Fruit fly (Drosophila melanogaster) whole organism, embryonic: Measurements from ENCODE around the gene Cyp310a1.

Experiments
- Abd-B ChIP-seq: fragments of 200-800 bp; sonication (Bioruptor generic); optimal IDR thresholded peaks from 2 replicates; lab custom pipeline; 2018; ENCODE audit warnings: missing biosample characterization, mild to moderate bottlenecking, missing genetic modification characterization, moderate library complexity
- CG11456 ChIP-seq: fragments of 200-800 bp; sonication (Bioruptor generic); IDR thresholded peaks from 3 replicates; pipeline ENCODE4 v1.3.6; 2022; ENCODE audit warnings: missing biosample characterization, missing genetic modification characterization
- CG12236 ChIP-seq: fragments of 200-800 bp; sonication (Bioruptor generic); optimal IDR thresholded peaks from 2 replicates; lab custom pipeline; 2016; ENCODE audit warnings: missing biosample characterization, missing genetic modification characterization
- CG13296 ChIP-seq: fragments of 200-800 bp; sonication (Bioruptor generic); optimal IDR thresholded peaks from 3 replicates; lab custom pipeline; 2018; ENCODE audit warnings: missing biosample characterization, mild to moderate bottlenecking, missing genetic modification characterization
- CG13624 ChIP-seq: fragments of 200-800 bp; sonication (Bioruptor generic); optimal IDR thresholded peaks from 2 replicates; lab custom pipeline; 2016; ENCODE audit warnings: missing biosample characterization, missing genetic modification characterization
- CG13894 ChIP-seq: fragments of 200-800 bp; sonication (Bioruptor generic); optimal IDR thresholded peaks from 3 replicates; lab custom pipeline; 2018; ENCODE audit warnings: missing biosample characterization, mild to moderate bottlenecking, missing genetic modification characterization, moderate library complexity
- CG15269 ChIP-seq: fragments of 200-800 bp; sonication (Bioruptor generic); optimal IDR thresholded peaks from 2 replicates; lab custom pipeline; 2018; ENCODE audit warnings: missing biosample characterization, mild to moderate bottlenecking, missing genetic modification characterization, moderate library complexity
- CG15479 ChIP-seq: fragments of 200-800 bp; sonication (Bioruptor generic); optimal IDR thresholded peaks from 3 replicates; lab custom pipeline; 2019; ENCODE audit warnings: missing biosample characterization, mild to moderate bottlenecking, missing genetic modification characterization, moderate library complexity
- CG1602 ChIP-seq: fragments of 200-800 bp; sonication (Bioruptor generic); optimal IDR thresholded peaks from 3 replicates; lab custom pipeline; 2016; ENCODE audit warnings: missing biosample characterization, missing genetic modification characterization
- CG17361 ChIP-seq: fragments of 200-800 bp; sonication (Bioruptor generic); IDR thresholded peaks from 3 replicates; pipeline ENCODE4 v1.3.6; 2022; ENCODE audit warnings: missing biosample characterization, missing genetic modification characterization
- CG18262 ChIP-seq: fragments of 200-800 bp; optimal IDR thresholded peaks from 3 replicates; lab custom pipeline; 2019; ENCODE audit warnings: missing biosample characterization, mild to moderate bottlenecking, missing genetic modification characterization, moderate library complexity
- CG2129 ChIP-seq: fragments of 200-800 bp; sonication (Bioruptor generic); IDR thresholded peaks from 2 replicates; pipeline ENCODE4 v1.3.6; 2022; ENCODE audit warnings: missing biosample characterization, missing genetic modification characterization; ENCODE audit not compliant: partially characterized antibody
- CG2678 ChIP-seq: fragments of 200-800 bp; sonication (Bioruptor generic); optimal IDR thresholded peaks from 3 replicates; lab custom pipeline; 2019; ENCODE audit warnings: missing biosample characterization, mild to moderate bottlenecking, missing genetic modification characterization, moderate library complexity
- CG2712 ChIP-seq: fragments of 200-800 bp; optimal IDR thresholded peaks from 3 replicates; lab custom pipeline; 2019; ENCODE audit warnings: missing biosample characterization, mild to moderate bottlenecking, missing genetic modification characterization, moderate library complexity
- CG3281 ChIP-seq: fragments of 200-800 bp; sonication (Bioruptor generic); optimal IDR thresholded peaks from 3 replicates; lab custom pipeline; 2017; ENCODE audit warnings: missing biosample characterization, mild to moderate bottlenecking, missing genetic modification characterization
- CG34422 ChIP-seq: fragments of 200-800 bp; sonication (Bioruptor generic); IDR thresholded peaks from 3 replicates; pipeline ENCODE4 v1.3.6; 2022; ENCODE audit warnings: missing biosample characterization, missing genetic modification characterization
- CG5245 ChIP-seq: fragments of 200-800 bp; sonication (Bioruptor generic); optimal IDR thresholded peaks from 3 replicates; lab custom pipeline; 2016; ENCODE audit warnings: missing biosample characterization, missing genetic modification characterization
- CG7963 ChIP-seq: fragments of 200-800 bp; sonication (Bioruptor generic); IDR thresholded peaks from 3 replicates; pipeline ENCODE4 v1.3.6; 2022; ENCODE audit warnings: missing biosample characterization, missing genetic modification characterization; ENCODE audit not compliant: partially characterized antibody
- CG8290 ChIP-seq, 3 experiments: fragments of 200-800 bp; sonication (Bioruptor generic); optimal IDR thresholded peaks; 2 replicates each; lab custom pipeline; 2016 to 2019; ENCODE audit warnings: missing biosample characterization in 3 of 3, missing genetic modification characterization in 3 of 3, mild to moderate bottlenecking in 2 of 3, moderate library complexity in 1 of 3
- CG8924 ChIP-seq: fragments of 200-800 bp; optimal IDR thresholded peaks from 3 replicates; lab custom pipeline; 2019; ENCODE audit warnings: missing biosample characterization, mild to moderate bottlenecking, missing genetic modification characterization, moderate library complexity
- CG9727 ChIP-seq: fragments of 200-800 bp; sonication (Bioruptor generic); optimal IDR thresholded peaks from 3 replicates; lab custom pipeline; 2017; ENCODE audit warnings: missing biosample characterization, mild to moderate bottlenecking, missing genetic modification characterization
- CoRest ChIP-seq: fragments of 200-800 bp; sonication (Bioruptor generic); optimal IDR thresholded peaks from 3 replicates; lab custom pipeline; 2018; ENCODE audit warnings: missing biosample characterization, mild to moderate bottlenecking, missing genetic modification characterization, moderate library complexity
- Dad ChIP-seq: fragments of 200-800 bp; sonication (Bioruptor generic); optimal IDR thresholded peaks from 3 replicates; lab custom pipeline; 2016; ENCODE audit warnings: missing biosample characterization, missing genetic modification characterization
- Dbx ChIP-seq: fragments of 200-800 bp; sonication (Bioruptor generic); IDR thresholded peaks from 3 replicates; pipeline ENCODE4 v1.3.6; 2022; ENCODE audit warnings: missing biosample characterization, missing genetic modification characterization
- Hand ChIP-seq: fragments of 200-800 bp; sonication (Bioruptor generic); optimal IDR thresholded peaks from 2 replicates; lab custom pipeline; 2017; ENCODE audit warnings: mild to moderate bottlenecking, missing biosample characterization, missing genetic modification reagents, missing genetic modification characterization
- Hr39 ChIP-seq: fragments of >200 bp; optimal IDR thresholded peaks from 2 replicates; lab custom pipeline; 2017
- Lim3 ChIP-seq: fragments of 200-800 bp; sonication (Bioruptor generic); IDR thresholded peaks from 2 replicates; pipeline ENCODE4 v1.3.6; 2022; ENCODE audit warnings: missing biosample characterization, missing genetic modification characterization
- Max ChIP-seq: fragments of 200-800 bp; sonication (Bioruptor generic); optimal IDR thresholded peaks from 2 replicates; lab custom pipeline; 2016; ENCODE audit warnings: missing biosample characterization, mild to moderate bottlenecking, missing genetic modification characterization
- Mrtf ChIP-seq: fragments of 200-800 bp; sonication (Bioruptor generic); IDR thresholded peaks from 3 replicates; pipeline ENCODE4 v1.3.6; 2022; ENCODE audit warnings: missing biosample characterization, missing genetic modification characterization
- Neu2 ChIP-seq: fragments of 200-800 bp; sonication (Bioruptor generic); optimal IDR thresholded peaks from 3 replicates; lab custom pipeline; 2016; ENCODE audit warnings: missing biosample characterization, missing genetic modification characterization, borderline replicate concordance
- Nf-YC ChIP-seq: fragments of 200-800 bp; optimal IDR thresholded peaks from 3 replicates; lab custom pipeline; 2019; ENCODE audit warnings: missing biosample characterization, mild to moderate bottlenecking, missing genetic modification characterization, moderate library complexity
- Rfx ChIP-seq: fragments of 200-800 bp; sonication (Bioruptor generic); IDR thresholded peaks from 2 replicates; pipeline ENCODE4 v1.3.6; 2022; ENCODE audit warnings: missing biosample characterization, missing genetic modification characterization
- Stat92E ChIP-seq, 3 experiments: fragments of >200 bp in 2 of 3; fragments of 200-800 bp in 1 of 3; sonication (Bioruptor generic) in 1 of 3; optimal IDR thresholded peaks; 2 replicates each; lab custom pipeline; 2017 to 2019; ENCODE audit warnings: missing biosample characterization in 3 of 3, missing genetic modification characterization in 3 of 3, mild to moderate bottlenecking in 1 of 3, moderate library complexity in 1 of 3
- TFAM ChIP-seq: fragments of 200-800 bp; sonication (Bioruptor generic); optimal IDR thresholded peaks from 2 replicates; lab custom pipeline; 2017; ENCODE audit warnings: missing biosample characterization, missing genetic modification characterization, inconsistent platforms
- ase ChIP-seq: fragments of 200-800 bp; sonication (Bioruptor generic); IDR thresholded peaks from 3 replicates; pipeline ENCODE4 v1.3.6; 2022; ENCODE audit warnings: missing biosample characterization, missing genetic modification characterization
- ash1 ChIP-seq: fragments of 200-800 bp; sonication (Bioruptor generic); optimal IDR thresholded peaks from 2 replicates; lab custom pipeline; 2018; ENCODE audit warnings: missing biosample characterization, mild to moderate bottlenecking, missing genetic modification characterization
- cas ChIP-seq: fragments of 200-800 bp; sonication (Bioruptor generic); IDR thresholded peaks from 2 replicates; pipeline ENCODE4 v1.3.6; 2022; ENCODE audit warnings: missing biosample characterization, missing genetic modification characterization
- cg ChIP-seq: fragments of 200-800 bp; sonication (Bioruptor generic); optimal IDR thresholded peaks from 3 replicates; lab custom pipeline; 2019; ENCODE audit warnings: missing biosample characterization, mild to moderate bottlenecking, missing genetic modification characterization, moderate library complexity
- cwo ChIP-seq: fragments of 200-800 bp; sonication (Bioruptor generic); optimal IDR thresholded peaks from 3 replicates; lab custom pipeline; 2017; ENCODE audit warnings: missing biosample characterization, missing genetic modification characterization, mild to moderate bottlenecking, moderate library complexity, missing genetic modification reagents
- dan ChIP-seq: fragments of 200-800 bp; sonication (Bioruptor generic); IDR thresholded peaks from 2 replicates; pipeline ENCODE4 v1.3.6; 2022; ENCODE audit warnings: missing biosample characterization, missing genetic modification characterization
- fd102C ChIP-seq: fragments of 200-800 bp; sonication (Bioruptor generic); optimal IDR thresholded peaks from 2 replicates; lab custom pipeline; 2018; ENCODE audit warnings: missing biosample characterization, mild to moderate bottlenecking, missing genetic modification characterization, moderate library complexity
- grau ChIP-seq: fragments of 200-800 bp; optimal IDR thresholded peaks from 3 replicates; lab custom pipeline; 2019; ENCODE audit warnings: missing biosample characterization, mild to moderate bottlenecking, missing genetic modification characterization, moderate library complexity
- grn ChIP-seq: fragments of 200-800 bp; sonication (Bioruptor generic); optimal IDR thresholded peaks from 3 replicates; lab custom pipeline; 2017; ENCODE audit warnings: missing biosample characterization, missing genetic modification characterization
- onecut ChIP-seq: fragments of 200-800 bp; sonication (Bioruptor generic); IDR thresholded peaks from 2 replicates; pipeline ENCODE4 v1.3.6; 2022; ENCODE audit warnings: missing biosample characterization, missing genetic modification characterization
- scrt ChIP-seq: fragments of 200-800 bp; sonication (Bioruptor generic); optimal IDR thresholded peaks from 2 replicates; lab custom pipeline; 2018; ENCODE audit warnings: missing biosample characterization, mild to moderate bottlenecking, missing genetic modification characterization, moderate library complexity
- sens ChIP-seq: fragments of 200-800 bp; sonication (Bioruptor generic); peaks from one replicate; lab custom pipeline; 2016; ENCODE audit warnings: missing biosample characterization, missing genetic modification characterization
- shn ChIP-seq: fragments of 200-800 bp; sonication (Bioruptor generic); optimal IDR thresholded peaks from 3 replicates; lab custom pipeline; 2016; ENCODE audit warnings: missing biosample characterization, missing genetic modification characterization
- stwl ChIP-seq: fragments of 200-800 bp; sonication (Bioruptor generic); optimal IDR thresholded peaks from 3 replicates; lab custom pipeline; 2018; ENCODE audit warnings: missing biosample characterization, mild to moderate bottlenecking, missing genetic modification characterization, moderate library complexity
- tio ChIP-seq: fragments of 200-800 bp; sonication (Bioruptor generic); optimal IDR thresholded peaks from 2 replicates; lab custom pipeline; 2017; ENCODE audit warnings: missing biosample characterization, missing genetic modification characterization, inconsistent platforms

The Cyp310a1 gene

dm6 chr2L:18663395-18663794, 10.6 kb upstream of the Cyp310a1 start (continued):
- no peak for TF ChIP-seq Max (GFP tag; lab: Kevin White, UChicago)
- TF ChIP-seq scrt (GFP tag; lab: Kevin White, UChicago) = no peak
- TF ChIP-seq CG8924 (tag; lab: Kevin White, UChicago) = no peak
- TF ChIP-seq CoRest (tag; lab: Kevin White, UChicago) = no peak
- TF ChIP-seq grn (GFP tag; lab: Kevin White, UChicago) = no peak
- no peak for TF ChIP-seq Hr39 (lab: Kevin White, UChicago)
- TF ChIP-seq CG13624 (GFP tag; lab: Kevin White, UChicago) = no peak
- TF ChIP-seq CG1602 (GFP tag; lab: Kevin White, UChicago) = no peak
- no peak for TF ChIP-seq TFAM (GFP tag; lab: Kevin White, UChicago)
- TF ChIP-seq Rfx (GFP tag; lab: Robert Waterston, UW) = no peak
- no peak for TF ChIP-seq Abd-B (GFP tag; lab: Kevin White, UChicago)

dm6 chr2L:18658108-18658507, 5.3 kb upstream of the Cyp310a1 start:
- TF ChIP-seq shn = no peak
- no peak for TF ChIP-seq CG15479 (GFP tag; lab: Kevin White, UChicago)
- TF ChIP-seq CG2678 (tag; lab: Kevin White, UChicago) = peak; percentile 72
- TF ChIP-seq Mrtf (GFP tag; lab: Robert Waterston, UW) = no peak
- no peak for TF ChIP-seq CG34422 (GFP tag; lab: Robert Waterston, UW)
- TF ChIP-seq CG2712 = peak; percentile 25
- peak; percentile 35 for TF ChIP-seq cwo
- TF ChIP-seq CG5245 (GFP tag; lab: Kevin White, UChicago) = no peak
- no peak for TF ChIP-seq ash1 (GFP tag; lab: Kevin White, UChicago)
- TF ChIP-seq CG13894 = peak; percentile 1
- TF ChIP-seq grau = peak; percentile 35
- TF ChIP-seq CG12236 (GFP tag; lab: Kevin White, UChicago) = no peak
- TF ChIP-seq Stat92E (GFP tag; optimal IDR thresholded peaks at IDR 0.05; lab: Kevin White, UChicago) = no peak
- TF ChIP-seq CG9727 = peak; percentile 39
- peak; percentile 47 for TF ChIP-seq CG15269
- peak; percentile 57; the same call in 2 of the 3 replicates for TF ChIP-seq CG17361 (GFP tag; lab: Robert Waterston, UW)
- peak; percentile 12 for TF ChIP-seq scrt (GFP tag; lab: Kevin White, UChicago)
- no peak for TF ChIP-seq Lim3 (GFP tag; lab: Robert Waterston, UW)
- peak; percentile 55 for TF ChIP-seq CG3281 (GFP tag; lab: Kevin White, UChicago)
- no peak for TF ChIP-seq Dad (GFP tag; lab: Kevin White, UChicago)
- peak; percentile 31 for TF ChIP-seq CG13296
- TF ChIP-seq CG8290 (GFP tag; optimal IDR thresholded peaks at IDR 0.05; lab: Kevin White, UChicago) = no peak
- TF ChIP-seq CG8290 (tag; optimal IDR thresholded peaks at IDR 0.05; lab: Kevin White, UChicago) = no peak
- TF ChIP-seq CG11456 (GFP tag; lab: Robert Waterston, UW) = no peak
- TF ChIP-seq CG7963 (GFP tag; lab: Robert Waterston, UW) = no peak
- no peak for TF ChIP-seq onecut (GFP tag; lab: Robert Waterston, UW)
- no peak for TF ChIP-seq cg (GFP tag; lab: Kevin White, UChicago)
- no peak for TF ChIP-seq stwl (tag; lab: Kevin White, UChicago)
- TF ChIP-seq Nf-YC (tag; lab: Kevin White, UChicago) = peak; percentile 9
- no peak for TF ChIP-seq tio (GFP tag; lab: Kevin White, UChicago)
- TF ChIP-seq Hand = no peak
- no peak for TF ChIP-seq CG2129
- TF ChIP-seq fd102C = no peak
- TF ChIP-seq CG18262 (tag; lab: Kevin White, UChicago) = peak; percentile 26
- no peak for TF ChIP-seq cas (GFP tag; lab: Robert Waterston, UW)
- TF ChIP-seq ase = no peak
- no peak for TF ChIP-seq Dbx (GFP tag; lab: Robert Waterston, UW)
- no peak for TF ChIP-seq dan
- peak; percentile 54 for TF ChIP-seq sens (GFP tag; lab: Kevin White, UChicago)
- TF ChIP-seq Neu2 (GFP tag; lab: Kevin White, UChicago) = no peak
